Fruit fly (Drosophila melanogaster) whole organism, prepupa: Measurements from ENCODE around the gene CG17191.
A peak's percentile ranks its signal among the peaks of the same experiment; 100 is the strongest.

ENCODE experiments used
- Blimp-1 ChIP-seq: fragments of 200-800 bp; sonication (Bioruptor generic); optimal IDR thresholded peaks from 3 replicates; lab custom pipeline; 2017; ENCODE audit warnings: missing biosample characterization, missing genetic modification characterization, mild to moderate bottlenecking, moderate library complexity, missing genetic modification reagents
- CG11294 ChIP-seq: fragments of 200-800 bp; sonication (Bioruptor generic); IDR thresholded peaks from 2 replicates; pipeline ENCODE4 v1.3.6; 2022; ENCODE audit warnings: missing biosample characterization, missing genetic modification characterization
- CG11762 ChIP-seq: fragments of 200-800 bp; sonication (Bioruptor generic); optimal IDR thresholded peaks from 3 replicates; lab custom pipeline; 2016; ENCODE audit warnings: missing biosample characterization, missing genetic modification characterization; ENCODE audit not compliant: insufficient read depth
- CG15336 ChIP-seq: fragments of 200-800 bp; sonication (Bioruptor generic); IDR thresholded peaks from 2 replicates; pipeline ENCODE4 v1.3.6; 2022; ENCODE audit warnings: missing biosample characterization, missing genetic modification characterization
- CG1621 ChIP-seq: fragments of 200-800 bp; sonication (Bioruptor generic); optimal IDR thresholded peaks from 3 replicates; lab custom pipeline; 2018; ENCODE audit warnings: missing biosample characterization, mild to moderate bottlenecking, missing genetic modification characterization
- CG3032 ChIP-seq: fragments of 200-800 bp; optimal IDR thresholded peaks from 2 replicates; lab custom pipeline; 2019; ENCODE audit warnings: missing biosample characterization, mild to moderate bottlenecking, missing genetic modification characterization, moderate library complexity
- CG31627 ChIP-seq: fragments of 200-800 bp; sonication (Bioruptor generic); optimal IDR thresholded peaks from 3 replicates; lab custom pipeline; 2016; ENCODE audit warnings: missing biosample characterization, missing genetic modification characterization
- CG32006 ChIP-seq: fragments of 200-800 bp; sonication (Bioruptor generic); optimal IDR thresholded peaks from 3 replicates; lab custom pipeline; 2017; ENCODE audit warnings: missing biosample characterization, mild to moderate bottlenecking, missing genetic modification characterization
- CG34406 ChIP-seq: fragments of 200-800 bp; sonication (Bioruptor generic); optimal IDR thresholded peaks from 3 replicates; lab custom pipeline; 2016; ENCODE audit warnings: missing biosample characterization, missing genetic modification characterization
- CG6163 ChIP-seq: fragments of 200-800 bp; sonication (Bioruptor generic); IDR thresholded peaks from 3 replicates; pipeline ENCODE4 v1.3.6; 2022; ENCODE audit warnings: missing biosample characterization, missing genetic modification characterization
- CG6276 ChIP-seq: fragments of 200-800 bp; sonication (Bioruptor generic); optimal IDR thresholded peaks from 2 replicates; lab custom pipeline; 2017; ENCODE audit warnings: missing biosample characterization, mild to moderate bottlenecking, missing genetic modification characterization
- CG6808 ChIP-seq: fragments of 200-800 bp; sonication (Bioruptor generic); optimal IDR thresholded peaks from 3 replicates; lab custom pipeline; 2017; ENCODE audit warnings: missing biosample characterization, missing genetic modification characterization, mild to moderate bottlenecking, moderate library complexity, missing genetic modification reagents
- CG6854 ChIP-seq: fragments of 200-800 bp; sonication (Bioruptor generic); optimal IDR thresholded peaks from 2 replicates; lab custom pipeline; 2017; ENCODE audit warnings: missing biosample characterization, mild to moderate bottlenecking, missing genetic modification characterization
- CG8119 ChIP-seq: fragments of 200-800 bp; sonication (Bioruptor generic); IDR thresholded peaks from 3 replicates; pipeline ENCODE4 v1.3.6; 2022; ENCODE audit warnings: missing biosample characterization, missing genetic modification characterization
- CG8319 ChIP-seq: fragments of 200-800 bp; sonication (Bioruptor generic); optimal IDR thresholded peaks from 3 replicates; lab custom pipeline; 2016; ENCODE audit warnings: missing biosample characterization, missing genetic modification characterization
- CG8632 ChIP-seq: fragments of 200-800 bp; sonication (Bioruptor generic); optimal IDR thresholded peaks from 3 replicates; lab custom pipeline; 2016; ENCODE audit warnings: missing biosample characterization, missing genetic modification characterization
- Eip78C ChIP-seq: fragments of 200-800 bp; sonication (Bioruptor generic); peaks from one replicate; lab custom pipeline; 2016; ENCODE audit warnings: missing biosample characterization, missing genetic modification characterization
- Eip93F ChIP-seq: fragments of 200-800 bp; sonication (Bioruptor generic); optimal IDR thresholded peaks from 2 replicates; lab custom pipeline; 2016; ENCODE audit warnings: missing biosample characterization, mild to moderate bottlenecking, missing genetic modification characterization
- Hr4 ChIP-seq: fragments of 200-800 bp; sonication (Bioruptor generic); optimal IDR thresholded peaks from 3 replicates; lab custom pipeline; 2016; ENCODE audit warnings: missing biosample characterization, missing genetic modification characterization
- Met ChIP-seq: fragments of 200-800 bp; sonication (Bioruptor generic); optimal IDR thresholded peaks from 3 replicates; lab custom pipeline; 2016; ENCODE audit warnings: missing biosample characterization, missing genetic modification characterization
- OdsH ChIP-seq: fragments of 200-800 bp; sonication (Bioruptor generic); optimal IDR thresholded peaks from 3 replicates; lab custom pipeline; 2016; ENCODE audit warnings: missing biosample characterization, missing genetic modification characterization
- Sox14 ChIP-seq: fragments of 200-800 bp; sonication (Bioruptor generic); optimal IDR thresholded peaks from 3 replicates; lab custom pipeline; 2016; ENCODE audit warnings: missing biosample characterization, missing genetic modification characterization
- Sox15 ChIP-seq: fragments of 200-800 bp; sonication (Bioruptor generic); optimal IDR thresholded peaks from 3 replicates; lab custom pipeline; 2016; ENCODE audit warnings: missing biosample characterization, missing genetic modification characterization
- dac ChIP-seq: fragments of 200-800 bp; sonication (Bioruptor generic); optimal IDR thresholded peaks from 2 replicates; lab custom pipeline; 2017; ENCODE audit warnings: missing biosample characterization, mild to moderate bottlenecking, missing genetic modification characterization
- dsx ChIP-seq: fragments of 200-800 bp; optimal IDR thresholded peaks from 3 replicates; lab custom pipeline; 2019; ENCODE audit warnings: missing biosample characterization, mild to moderate bottlenecking, missing genetic modification characterization, moderate library complexity; ENCODE audit not compliant: poor library complexity, severe bottlenecking
- eg ChIP-seq: fragments of 200-800 bp; sonication (Bioruptor generic); IDR thresholded peaks from 3 replicates; pipeline ENCODE4 v1.3.6; 2022; ENCODE audit warnings: missing biosample characterization, missing genetic modification characterization
- esn ChIP-seq: fragments of 200-800 bp; sonication (Bioruptor generic); optimal IDR thresholded peaks from 2 replicates; lab custom pipeline; 2016; ENCODE audit warnings: missing biosample characterization, mild to moderate bottlenecking, missing genetic modification characterization, moderate library complexity
- fd85E ChIP-seq: fragments of 200-800 bp; sonication (Bioruptor generic); optimal IDR thresholded peaks from 3 replicates; lab custom pipeline; 2016; ENCODE audit warnings: missing biosample characterization, missing genetic modification characterization
- lz ChIP-seq: fragments of 200-800 bp; sonication (Bioruptor generic); optimal IDR thresholded peaks from 3 replicates; lab custom pipeline; 2016; ENCODE audit warnings: missing biosample characterization, missing genetic modification characterization
- net ChIP-seq: fragments of 200-800 bp; sonication (Bioruptor generic); optimal IDR thresholded peaks from 3 replicates; lab custom pipeline; 2016; ENCODE audit warnings: missing biosample characterization, missing genetic modification characterization
- ss ChIP-seq, 2 experiments: fragments of 200-800 bp; sonication (Bioruptor generic); optimal IDR thresholded peaks; 2 replicates in 1 of 2; 3 replicates in 1 of 2; lab custom pipeline; 2017 to 2018; ENCODE audit warnings: mild to moderate bottlenecking in 2 of 2, missing biosample characterization in 2 of 2, missing genetic modification characterization in 2 of 2, moderate library complexity in 1 of 2
- svp ChIP-seq: fragments of 200-800 bp; sonication (Bioruptor generic); peaks from one replicate; lab custom pipeline; 2016; ENCODE audit warnings: missing biosample characterization, missing genetic modification characterization
- topi ChIP-seq: fragments of 200-800 bp; sonication (Bioruptor generic); optimal IDR thresholded peaks from 3 replicates; lab custom pipeline; 2016; ENCODE audit warnings: missing biosample characterization, missing genetic modification characterization
- vri ChIP-seq: fragments of 200-800 bp; sonication (Bioruptor generic); optimal IDR thresholded peaks from 3 replicates; lab custom pipeline; 2016; ENCODE audit warnings: missing biosample characterization, mild to moderate bottlenecking, missing genetic modification characterization

CG17191 gene

DNA sequence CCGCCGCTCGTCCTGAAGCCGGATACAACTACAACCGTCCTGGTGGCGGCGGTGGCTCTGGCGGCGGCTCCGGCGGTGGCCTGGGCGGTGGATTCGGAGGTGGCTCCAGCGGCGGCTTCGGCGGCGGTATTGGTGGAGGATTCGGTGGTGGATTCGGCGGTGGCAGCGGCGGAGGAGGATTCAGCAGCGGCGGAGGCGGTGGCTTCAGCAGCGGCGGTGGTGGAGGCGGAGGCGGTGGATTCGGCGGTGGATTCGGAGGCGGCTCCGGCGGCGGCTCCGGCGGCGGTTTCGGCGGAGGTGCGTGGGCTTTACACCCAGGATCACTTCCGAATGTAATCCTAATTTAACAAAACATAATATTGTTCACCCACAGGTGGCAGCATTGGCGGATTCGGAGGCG, 30.0 kb upstream of the CG17191 start:
- no peak for TF ChIP-seq net (GFP tag; lab: Kevin White, UChicago)
- no peak for TF ChIP-seq svp (GFP tag; lab: Kevin White, UChicago)
- TF ChIP-seq CG3032: no peak
- no peak for TF ChIP-seq CG8319 (GFP tag; lab: Kevin White, UChicago)
- no peak for TF ChIP-seq Sox14 (GFP tag; lab: Kevin White, UChicago)
- no peak for TF ChIP-seq Met (GFP tag; lab: Kevin White, UChicago)
- TF ChIP-seq topi (GFP tag; lab: Kevin White, UChicago): no peak
- TF ChIP-seq esn: no peak
- no peak for TF ChIP-seq CG11762
- TF ChIP-seq Eip93F (GFP tag; lab: Kevin White, UChicago): no peak
- TF ChIP-seq CG6808 (GFP tag; lab: Kevin White, UChicago): no peak
- no peak for TF ChIP-seq vri (GFP tag; lab: Kevin White, UChicago)
- TF ChIP-seq Blimp-1 (GFP tag; lab: Kevin White, UChicago): no peak
- TF ChIP-seq dsx (GFP tag; lab: Kevin White, UChicago): no peak

- no peak for TF ChIP-seq CG8632 (GFP tag; lab: Kevin White, UChicago)
- TF ChIP-seq svp (GFP tag; lab: Kevin White, UChicago): peak; percentile 15
- no peak for TF ChIP-seq vri (GFP tag; lab: Kevin White, UChicago)
- TF ChIP-seq CG32006 (GFP tag; lab: Kevin White, UChicago): no peak
- TF ChIP-seq Blimp-1 (GFP tag; lab: Kevin White, UChicago): peak; percentile 95
- no peak for TF ChIP-seq CG8319 (GFP tag; lab: Kevin White, UChicago)
- TF ChIP-seq dac (GFP tag; lab: Kevin White, UChicago): no peak
- no peak for TF ChIP-seq CG15336 (GFP tag; lab: Robert Waterston, UW)
- no peak for TF ChIP-seq CG31627
- TF ChIP-seq lz: no peak
- TF ChIP-seq Sox15 (GFP tag; lab: Kevin White, UChicago): no peak
- TF ChIP-seq, all 60 proteins: peak for 2
Observed at dm6 chr3R:27048561-27049270, 29.2 kb upstream of the CG17191 start, which contains the start of gene TwdlT. TSS of gene TwdlT (plus strand) at chr3R:27049220.

- no peak for TF ChIP-seq dsx (GFP tag; lab: Kevin White, UChicago)
- TF ChIP-seq ss (GFP tag; optimal IDR thresholded peaks at IDR 0.05; lab: Kevin White, UChicago): peak in 1 of 2 experiments; percentile 93
- peak; percentile 8 for TF ChIP-seq Eip78C (GFP tag; lab: Kevin White, UChicago)
Observed at dm6 chr3R:27040044-27040443, 20.5 kb upstream of the CG17191 start.

DNA sequence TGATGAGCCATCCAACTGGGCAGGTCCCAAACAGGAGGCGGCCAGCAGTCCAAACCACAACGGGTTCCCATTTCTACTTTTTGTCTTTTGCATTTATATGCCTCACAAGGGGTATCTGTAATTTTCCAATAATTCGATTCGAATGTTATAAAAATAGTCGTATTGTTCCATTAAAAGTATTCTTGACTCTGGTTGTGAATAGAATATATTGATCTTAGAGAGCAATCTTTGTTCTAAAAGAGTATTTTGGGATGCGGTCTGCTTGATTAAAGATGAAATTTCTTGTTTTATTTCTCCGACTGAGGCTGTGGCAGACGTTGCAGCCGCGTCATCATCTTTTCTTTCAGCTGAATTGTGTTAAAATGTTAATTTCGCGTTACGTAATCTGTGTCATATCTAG, 14.4 kb upstream of the CG17191 start:
- TF ChIP-seq OdsH (GFP tag; lab: Kevin White, UChicago) (peak; percentile 2), CG34406 (GFP tag; lab: Kevin White, UChicago) (peak; percentile 17), CG15336 (GFP tag; lab: Robert Waterston, UW) (0 out of 2 replicates have a peak, but pooled peaks have one; percentile 51), eg (GFP tag; lab: Robert Waterston, UW) (peak; percentile 41; the same call in 1 of the 3 replicates), CG6163 (GFP tag; lab: Robert Waterston, UW) (peak; percentile 30; the same call in 1 of the 3 replicates), CG6854 (GFP tag; lab: Kevin White, UChicago) (no peak), CG11294 (GFP tag; lab: Robert Waterston, UW) (no peak), CG32006 (GFP tag; lab: Kevin White, UChicago) (peak; percentile 51), CG6276 (peak; percentile 51), CG8119 (GFP tag; lab: Robert Waterston, UW) (peak; percentile 51; the same call in 1 of the 3 replicates), CG1621 (tag; lab: Kevin White, UChicago) (no peak), Hr4 (GFP tag; lab: Kevin White, UChicago) (peak; percentile 23), fd85E (GFP tag; lab: Kevin White, UChicago) (no peak), Eip78C (GFP tag; lab: Kevin White, UChicago) (peak; percentile 68)
